Fruit fly (Drosophila melanogaster) whole organism, embryonic: ENCODE measurements around the gene Teh2.

Experiments
- Atf-2 ChIP-seq: fragments of 200-800 bp; sonication (Bioruptor generic); optimal IDR thresholded peaks from 2 replicates; lab custom pipeline; 2016; ENCODE audit warnings: missing biosample characterization, missing genetic modification characterization
- Blimp-1 ChIP-seq: fragments of 200-800 bp; sonication (Bioruptor generic); optimal IDR thresholded peaks from 3 replicates; lab custom pipeline; 2018; ENCODE audit warnings: missing biosample characterization, missing genetic modification characterization, mild to moderate bottlenecking, moderate library complexity, missing genetic modification reagents
- CG10321 ChIP-seq: fragments of 200-800 bp; sonication (Bioruptor generic); IDR thresholded peaks from 2 replicates; pipeline ENCODE4 v1.3.6; 2022; ENCODE audit warnings: missing biosample characterization, missing genetic modification characterization
- CG10543 ChIP-seq: fragments of 200-800 bp; sonication (Bioruptor generic); optimal IDR thresholded peaks from 3 replicates; lab custom pipeline; 2017; ENCODE audit warnings: missing biosample characterization, mild to moderate bottlenecking, missing genetic modification characterization, moderate library complexity
- CG10959 ChIP-seq: fragments of 200-800 bp; sonication (Bioruptor generic); IDR thresholded peaks from 2 replicates; pipeline ENCODE4 v1.3.6; 2022; ENCODE audit warnings: missing biosample characterization, missing genetic modification characterization
- CG11093 ChIP-seq: fragments of 200-800 bp; sonication (Bioruptor generic); IDR thresholded peaks from 3 replicates; pipeline ENCODE4 v1.3.6; 2022; ENCODE audit warnings: missing biosample characterization, missing genetic modification characterization
- CG11398 ChIP-seq: fragments of 200-800 bp; sonication (Bioruptor generic); optimal IDR thresholded peaks from 2 replicates; lab custom pipeline; 2016; ENCODE audit warnings: missing biosample characterization, missing genetic modification characterization
- CG11456 ChIP-seq: fragments of 200-800 bp; sonication (Bioruptor generic); IDR thresholded peaks from 3 replicates; pipeline ENCODE4 v1.3.6; 2022; ENCODE audit warnings: missing biosample characterization, missing genetic modification characterization
- CG11696 ChIP-seq: fragments of 200-800 bp; sonication (Bioruptor generic); IDR thresholded peaks from 2 replicates; pipeline ENCODE4 v1.3.6; 2022; ENCODE audit warnings: missing biosample characterization, missing genetic modification characterization
- CG11723 ChIP-seq: fragments of 200-800 bp; sonication (Bioruptor generic); optimal IDR thresholded peaks from 2 replicates; lab custom pipeline; 2017; ENCODE audit warnings: missing biosample characterization, mild to moderate bottlenecking, missing genetic modification characterization
- CG12104 ChIP-seq: fragments of 200-800 bp; sonication (Bioruptor generic); optimal IDR thresholded peaks from 3 replicates; lab custom pipeline; 2016; ENCODE audit warnings: missing biosample characterization, missing genetic modification characterization
- CG12659 ChIP-seq: fragments of 200-800 bp; sonication (Bioruptor generic); optimal IDR thresholded peaks from 3 replicates; lab custom pipeline; 2017; ENCODE audit warnings: mild to moderate bottlenecking, missing biosample characterization, missing genetic modification reagents, missing genetic modification characterization
- CG15479 ChIP-seq: fragments of 200-800 bp; sonication (Bioruptor generic); optimal IDR thresholded peaks from 3 replicates; lab custom pipeline; 2019; ENCODE audit warnings: missing biosample characterization, mild to moderate bottlenecking, missing genetic modification characterization, moderate library complexity
- CG17361 ChIP-seq: fragments of 200-800 bp; sonication (Bioruptor generic); IDR thresholded peaks from 3 replicates; pipeline ENCODE4 v1.3.6; 2022; ENCODE audit warnings: missing biosample characterization, missing genetic modification characterization
- CG17385 ChIP-seq: fragments of 200-800 bp; sonication (Bioruptor generic); optimal IDR thresholded peaks from 3 replicates; lab custom pipeline; 2018; ENCODE audit warnings: missing biosample characterization, mild to moderate bottlenecking, missing genetic modification characterization
- CG18476 ChIP-seq: fragments of 200-800 bp; sonication (Bioruptor generic); optimal IDR thresholded peaks from 2 replicates; lab custom pipeline; 2016; ENCODE audit warnings: missing biosample characterization, mild to moderate bottlenecking, missing genetic modification characterization
- CG18764 ChIP-seq: fragments of 200-800 bp; sonication (Bioruptor generic); optimal IDR thresholded peaks from 3 replicates; lab custom pipeline; 2016; ENCODE audit warnings: missing biosample characterization, missing genetic modification characterization
- CG2129 ChIP-seq: fragments of 200-800 bp; sonication (Bioruptor generic); IDR thresholded peaks from 2 replicates; pipeline ENCODE4 v1.3.6; 2022; ENCODE audit warnings: missing biosample characterization, missing genetic modification characterization; ENCODE audit not compliant: partially characterized antibody
- CG34224 ChIP-seq: fragments of 200-800 bp; sonication (Bioruptor generic); IDR thresholded peaks from 3 replicates; pipeline ENCODE4 v1.3.6; 2022; ENCODE audit warnings: missing biosample characterization, missing genetic modification characterization; ENCODE audit not compliant: partially characterized antibody
- CG6791 ChIP-seq: fragments of 200-800 bp; sonication (Bioruptor generic); IDR thresholded peaks from 3 replicates; pipeline ENCODE4 v1.3.6; 2022; ENCODE audit warnings: missing biosample characterization, missing genetic modification characterization; ENCODE audit not compliant: partially characterized antibody
- CG7357 ChIP-seq: fragments of 200-800 bp; sonication (Bioruptor generic); IDR thresholded peaks from 3 replicates; pipeline ENCODE4 v1.3.6; 2022; ENCODE audit warnings: missing biosample characterization, missing genetic modification characterization
- Dfd ChIP-seq, 2 experiments: fragments of >200 bp; optimal IDR thresholded peaks; 2 replicates each; lab custom pipeline; 2017; ENCODE audit warnings: missing biosample characterization in 2 of 2, missing genetic modification characterization in 2 of 2
- Doc3 ChIP-seq: fragments of 200-800 bp; sonication (Bioruptor generic); IDR thresholded peaks from 3 replicates; pipeline ENCODE4 v1.3.6; 2022; ENCODE audit warnings: missing biosample characterization, missing genetic modification characterization; ENCODE audit not compliant: partially characterized antibody
- Fer2 ChIP-seq: fragments of 200-800 bp; sonication (Bioruptor generic); optimal IDR thresholded peaks from 2 replicates; lab custom pipeline; 2018; ENCODE audit warnings: missing biosample characterization, mild to moderate bottlenecking, missing genetic modification characterization, moderate library complexity
- H2.0 ChIP-seq: fragments of 200-800 bp; sonication (Bioruptor generic); IDR thresholded peaks from 2 replicates; pipeline ENCODE4 v1.3.6; 2022; ENCODE audit warnings: missing biosample characterization, missing genetic modification characterization
- HLH4C ChIP-seq: fragments of 200-800 bp; sonication (Bioruptor generic); IDR thresholded peaks from 3 replicates; pipeline ENCODE4 v1.3.6; 2022; ENCODE audit warnings: missing biosample characterization, missing genetic modification characterization; ENCODE audit not compliant: partially characterized antibody
- Hey ChIP-seq: fragments of 200-800 bp; sonication (Bioruptor generic); optimal IDR thresholded peaks from 3 replicates; lab custom pipeline; 2018; ENCODE audit warnings: missing biosample characterization, mild to moderate bottlenecking, missing genetic modification characterization
- Hr51 ChIP-seq, 2 experiments: fragments of 200-800 bp; sonication (Bioruptor generic); optimal IDR thresholded peaks; 2 replicates in 1 of 2; 3 replicates in 1 of 2; lab custom pipeline; 2016 to 2018; ENCODE audit warnings: missing biosample characterization in 2 of 2, missing genetic modification characterization in 2 of 2, mild to moderate bottlenecking in 1 of 2, moderate library complexity in 1 of 2
- Lim3 ChIP-seq: fragments of 200-800 bp; sonication (Bioruptor generic); IDR thresholded peaks from 2 replicates; pipeline ENCODE4 v1.3.6; 2022; ENCODE audit warnings: missing biosample characterization, missing genetic modification characterization
- Med ChIP-seq: fragments of 200-800 bp; sonication (Bioruptor generic); peaks from one replicate; lab custom pipeline; 2016; ENCODE audit warnings: missing biosample characterization, missing genetic modification characterization, mild to moderate bottlenecking, inconsistent platforms, moderate library complexity
- Neu2 ChIP-seq: fragments of 200-800 bp; sonication (Bioruptor generic); optimal IDR thresholded peaks from 3 replicates; lab custom pipeline; 2016; ENCODE audit warnings: missing biosample characterization, missing genetic modification characterization, borderline replicate concordance
- Oaz ChIP-seq: fragments of 200-800 bp; sonication (Bioruptor generic); IDR thresholded peaks from 2 replicates; pipeline ENCODE4 v1.3.6; 2022; ENCODE audit warnings: missing biosample characterization, missing genetic modification characterization
- Trl ChIP-seq, 3 experiments: fragments of >200 bp in 2 of 3; fragments of 200-800 bp in 1 of 3; sonication (Bioruptor generic) in 1 of 3; optimal IDR thresholded peaks; 2 replicates in 1 of 3; 3 replicates in 2 of 3; lab custom pipeline; 2016 to 2017; ENCODE audit warnings: missing biosample characterization in 1 of 3, missing genetic modification characterization in 1 of 3
- ac ChIP-seq: fragments of 200-800 bp; sonication (Bioruptor generic); optimal IDR thresholded peaks from 3 replicates; lab custom pipeline; 2017; ENCODE audit warnings: missing biosample characterization, mild to moderate bottlenecking, missing genetic modification characterization
- cad ChIP-seq: fragments of >200 bp; optimal IDR thresholded peaks from 2 replicates; lab custom pipeline; 2017; ENCODE audit warnings: missing biosample characterization, missing genetic modification characterization
- ci ChIP-seq: fragments of 200-800 bp; sonication (Bioruptor generic); IDR thresholded peaks from 3 replicates; pipeline ENCODE4 v1.3.6; 2022; ENCODE audit warnings: missing biosample characterization, missing genetic modification characterization
- dysf ChIP-seq: fragments of 200-800 bp; sonication (Bioruptor generic); IDR thresholded peaks from 3 replicates; pipeline ENCODE4 v1.3.6; 2022; ENCODE audit warnings: missing biosample characterization, missing genetic modification characterization
- insv ChIP-seq, 2 experiments: fragments of 200-800 bp; sonication (Bioruptor generic); optimal IDR thresholded peaks; 3 replicates each; lab custom pipeline; 2016 to 2018; ENCODE audit warnings: missing biosample characterization in 2 of 2, missing genetic modification characterization in 2 of 2
- ken ChIP-seq: fragments of 200-800 bp; sonication (Bioruptor generic); IDR thresholded peaks from 3 replicates; pipeline ENCODE4 v1.3.6; 2022; ENCODE audit warnings: missing biosample characterization, missing genetic modification characterization
- oc ChIP-seq: fragments of 200-800 bp; sonication (Bioruptor generic); optimal IDR thresholded peaks from 2 replicates; lab custom pipeline; 2018; ENCODE audit warnings: missing biosample characterization, mild to moderate bottlenecking, missing genetic modification characterization, moderate library complexity
- onecut ChIP-seq: fragments of 200-800 bp; sonication (Bioruptor generic); IDR thresholded peaks from 2 replicates; pipeline ENCODE4 v1.3.6; 2022; ENCODE audit warnings: missing biosample characterization, missing genetic modification characterization
- org-1 ChIP-seq: fragments of 200-800 bp; sonication (Bioruptor generic); optimal IDR thresholded peaks from 2 replicates; lab custom pipeline; 2017; ENCODE audit warnings: missing biosample characterization, missing genetic modification characterization
- slou ChIP-seq: fragments of 200-800 bp; sonication (Bioruptor generic); optimal IDR thresholded peaks from 3 replicates; lab custom pipeline; 2016; ENCODE audit warnings: missing biosample characterization, missing genetic modification characterization
- slp2 ChIP-seq: fragments of 200-800 bp; sonication (Bioruptor generic); optimal IDR thresholded peaks from 2 replicates; lab custom pipeline; 2016; ENCODE audit warnings: missing biosample characterization, missing genetic modification characterization
- tll ChIP-seq, 2 experiments: fragments of 200-800 bp in 1 of 2; fragments of >200 bp in 1 of 2; sonication (Bioruptor generic) in 1 of 2; optimal IDR thresholded peaks; 2 replicates each; lab custom pipeline; 2017 to 2019; ENCODE audit warnings: missing biosample characterization in 2 of 2, missing genetic modification characterization in 2 of 2, mild to moderate bottlenecking in 1 of 2, moderate library complexity in 1 of 2
- ttk ChIP-seq: fragments of 200-800 bp; sonication (Bioruptor generic); IDR thresholded peaks from 2 replicates; pipeline ENCODE4 v2.1.2; 2022; ENCODE audit warnings: missing biosample characterization, missing genetic modification characterization
- twi ChIP-seq: fragments of 200-800 bp; optimal IDR thresholded peaks from 2 replicates; lab custom pipeline; 2019; ENCODE audit warnings: missing biosample characterization, mild to moderate bottlenecking, missing genetic modification characterization, moderate library complexity

The Teh2 gene

DNA sequence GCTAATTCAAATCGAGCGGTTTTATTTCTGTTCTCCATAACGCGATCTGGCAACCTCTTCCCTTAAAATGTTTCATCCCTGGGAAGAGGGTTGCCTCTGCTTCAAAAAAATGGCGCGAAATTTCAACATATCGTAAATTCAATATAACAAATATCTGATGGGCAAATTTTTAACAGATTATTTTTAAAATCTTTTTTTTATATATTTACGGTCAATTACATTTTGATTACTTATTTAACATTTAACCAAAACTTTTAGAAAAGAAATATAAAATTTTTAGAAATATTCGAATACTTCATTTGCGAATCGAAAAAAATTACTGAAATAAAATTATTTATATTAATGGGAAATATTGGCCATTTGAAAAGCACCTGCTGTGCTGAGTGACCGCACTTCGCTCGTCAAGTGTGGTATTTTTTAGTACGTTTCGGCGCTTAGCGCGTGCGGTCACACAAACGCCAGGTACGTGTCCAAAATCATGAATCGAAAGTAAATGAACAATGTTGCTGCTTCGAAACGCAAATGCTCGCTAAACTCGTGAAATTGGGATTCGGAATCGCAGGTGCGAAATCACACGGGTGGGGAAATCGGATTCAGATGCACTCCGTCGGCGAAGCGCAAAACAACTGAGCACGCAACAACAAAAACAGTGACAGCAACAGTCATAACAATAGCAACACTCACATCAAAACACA, 17.7 kb downstream of the Teh2 start, which contains the start of gene Ero1L (continued):
- TF ChIP-seq CG11723 (no peak), CG34224 (GFP tag; lab: Robert Waterston, UW) (no peak), Lim3 (GFP tag; lab: Robert Waterston, UW) (no peak), onecut (peak; percentile 26; the same call in 1 of the 2 replicates), CG17385 (GFP tag; lab: Kevin White, UChicago) (no peak), Doc3 (GFP tag; lab: Robert Waterston, UW) (no peak), ttk (GFP tag; lab: Robert Waterston, UW) (no peak), CG2129 (no peak), CG7357 (no peak), Dfd (GFP tag; optimal IDR thresholded peaks at IDR 0.05; lab: Kevin White, UChicago) (no peak), Fer2 (peak; percentile 10), CG12659 (GFP tag; lab: Kevin White, UChicago) (peak; percentile 67), CG18476 (GFP tag; lab: Kevin White, UChicago) (no peak), CG6791 (GFP tag; lab: Robert Waterston, UW) (no peak), CG10543 (peak; percentile 30), CG10321 (GFP tag; lab: Robert Waterston, UW) (no peak), Oaz (GFP tag; lab: Robert Waterston, UW) (no peak), CG11398 (GFP tag; lab: Kevin White, UChicago) (no peak), CG11696 (GFP tag; lab: Robert Waterston, UW) (peak; percentile 92), CG11093 (GFP tag; lab: Robert Waterston, UW) (no peak), org-1 (no peak), CG12104 (GFP tag; lab: Kevin White, UChicago) (peak; percentile 18), CG11456 (GFP tag; lab: Robert Waterston, UW) (0 out of 3 replicates have a peak, but pooled peaks have one; percentile 59), insv (GFP tag; optimal IDR thresholded peaks at IDR 0.05; lab: Kevin White, UChicago) (no peak), Neu2 (GFP tag; lab: Kevin White, UChicago) (no peak), H2.0 (no peak), Hr51 (GFP tag; optimal IDR thresholded peaks at IDR 0.05; lab: Kevin White, UChicago) (peak in 1 of 2 experiments; percentile 54)

dm6 chr3L:4167353-4167842, 20.4 kb downstream of the Teh2 start, which contains the start of gene mas:
mas (minus strand) TSS chr3L:4167464.
- TF ChIP-seq ci (GFP tag; lab: Robert Waterston, UW): 0 out of 3 replicates have a peak, but pooled peaks have one; percentile 16
- no peak for TF ChIP-seq ac (GFP tag; lab: Kevin White, UChicago)
- peak; percentile 57 for TF ChIP-seq CG15479 (GFP tag; lab: Kevin White, UChicago)
- TF ChIP-seq Atf-2 (GFP tag; lab: Kevin White, UChicago): no peak
- no peak for TF ChIP-seq CG17361 (GFP tag; lab: Robert Waterston, UW)
- TF ChIP-seq slou (GFP tag; lab: Kevin White, UChicago): no peak
- TF ChIP-seq twi: no peak
- TF ChIP-seq CG10959 (GFP tag; lab: Robert Waterston, UW): no peak
- peak; percentile 32 for TF ChIP-seq Blimp-1 (GFP tag; lab: Kevin White, UChicago)
- peak in 1 of 2 experiments; percentile 41 for TF ChIP-seq Trl (optimal IDR thresholded peaks at IDR 0.05; lab: Kevin White, UChicago)
- no peak for TF ChIP-seq Trl (GFP tag; optimal IDR thresholded peaks at IDR 0.05; lab: Kevin White, UChicago)
- TF ChIP-seq tll (GFP tag; optimal IDR thresholded peaks at IDR 0.05; lab: Kevin White, UChicago): peak in 1 of 2 experiments; percentile 40
- TF ChIP-seq slp2 (GFP tag; lab: Kevin White, UChicago): no peak
- no peak for TF ChIP-seq oc
- TF ChIP-seq ken (GFP tag; lab: Robert Waterston, UW): 0 out of 3 replicates have a peak, but pooled peaks have one; percentile 35
- TF ChIP-seq CG18764 (GFP tag; lab: Kevin White, UChicago): no peak
- peak; percentile 93 for TF ChIP-seq cad (GFP tag; lab: Kevin White, UChicago)
- no peak for TF ChIP-seq dysf
- peak; percentile 43 for TF ChIP-seq Med (GFP tag; lab: Kevin White, UChicago)
- no peak for TF ChIP-seq Hey (tag; lab: Kevin White, UChicago)
- TF ChIP-seq HLH4C (GFP tag; lab: Robert Waterston, UW): no peak
- TF ChIP-seq, all 482 proteins: peak for 8
